Worm (Caenorhabditis elegans): Measurements from ENCODE around the gene tlk-1.
A peak's percentile ranks its signal among the peaks of the same experiment; 100 is the strongest.

- no peak for TF ChIP-seq ztf-4 (tag; optimal IDR thresholded peaks at IDR 0.05)
- no peak for TF ChIP-seq unc-62 (GFP tag; optimal IDR thresholded peaks at IDR 0.05)
- no peak for TF ChIP-seq nhr-237 (tag; optimal IDR thresholded peaks at IDR 0.05)
- peak; percentile 13 for TF ChIP-seq ceh-82 (tag; optimal IDR thresholded peaks at IDR 0.05)
- TF ChIP-seq nhr-76 (tag; optimal IDR thresholded peaks at IDR 0.05): no peak
- no peak for TF ChIP-seq zag-1 (tag; optimal IDR thresholded peaks at IDR 0.05)
- no peak for TF ChIP-seq unc-39 (tag; optimal IDR thresholded peaks at IDR 0.05)
Measured at ce11 chrIII:9717243-9717642, 17.6 kb downstream of the tlk-1 start.

Measured in whole organism, L3 larva.